Worm (Caenorhabditis elegans) whole organism, L1 larva: ENCODE data around the gene Y105C5B.19.

Experiments used
- F16B12.6 ChIP-seq: fragments of 150-350 bp; optimal IDR thresholded peaks from 2 replicates; lab custom pipeline; 2014; ENCODE audit warnings: missing biosample characterization, missing genetic modification characterization
- alr-1 ChIP-seq: fragments of 200-800 bp; sonication (Bioruptor generic); optimal IDR thresholded peaks from 2 replicates; lab custom pipeline; 2018; ENCODE audit warnings: borderline replicate concordance, mild to moderate bottlenecking, missing genetic modification characterization, missing compliant biosample characterization
- aly-2 ChIP-seq: fragments of 150-350 bp; optimal IDR thresholded peaks from 2 replicates; lab custom pipeline; 2014; ENCODE audit warnings: missing biosample characterization, missing genetic modification characterization
- egl-27 ChIP-seq, 2 experiments: fragments of 150-350 bp in 1 of 2; sonication (generic microtip); optimal IDR thresholded peaks; 3 replicates each; lab custom pipeline; 2017 to 2018; ENCODE audit warnings: missing biosample characterization in 2 of 2, missing genetic modification characterization in 2 of 2, missing genetic modification reagents in 2 of 2
- nhr-237 ChIP-seq: fragments of 150-350 bp; optimal IDR thresholded peaks from 2 replicates; lab custom pipeline; 2014; ENCODE audit warnings: missing biosample characterization, missing genetic modification characterization
- nhr-28 ChIP-seq: fragments of 150-350 bp; optimal IDR thresholded peaks from 2 replicates; lab custom pipeline; 2014; ENCODE audit warnings: missing biosample characterization, missing genetic modification characterization
- swsn-7 ChIP-seq: sonication (generic microtip); optimal IDR thresholded peaks from 2 replicates; lab custom pipeline; 2016; ENCODE audit warnings: missing genetic modification characterization, missing compliant biosample characterization
- zag-1 ChIP-seq: fragments of 150-350 bp; optimal IDR thresholded peaks from 2 replicates; lab custom pipeline; 2014; ENCODE audit warnings: missing biosample characterization, missing genetic modification characterization

DNA sequence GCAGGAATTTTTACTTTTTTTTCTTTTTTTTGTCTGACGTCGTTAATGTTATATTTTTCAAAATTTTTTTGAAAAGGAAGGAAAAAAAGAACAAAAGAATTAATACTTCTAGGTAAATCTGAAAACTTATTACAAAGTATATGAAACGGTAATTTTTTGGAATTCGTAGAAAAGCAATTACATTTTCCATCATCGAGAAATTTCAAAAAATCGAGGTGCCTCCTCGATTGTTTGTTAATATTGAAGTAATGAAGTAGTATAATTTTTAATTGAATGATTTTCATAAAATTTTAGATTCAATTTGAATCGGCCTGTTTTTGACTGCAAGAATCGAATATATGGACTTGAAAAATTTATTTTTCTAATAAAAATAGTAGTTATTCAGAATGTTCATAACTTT lies 7.6 kb upstream of the Y105C5B.19 start:
- TF ChIP-seq swsn-7 (tag; lab: Kevin White, UChicago) (no peak), egl-27 (tag; optimal IDR thresholded peaks at IDR 0.05; lab: Kevin White, UChicago) (no peak), nhr-237 (tag; lab: Kevin White, UChicago) (no peak), F16B12.6 (no peak), nhr-28 (tag; lab: Kevin White, UChicago) (no peak), zag-1 (tag; lab: Kevin White, UChicago) (no peak), alr-1 (tag; lab: Kevin White, UChicago) (no peak), aly-2 (no peak)
